Fruit fly (Drosophila melanogaster) whole organism, embryonic: ENCODE results near the gene lectin-37Db.

Experiments used
- Adf1 ChIP-seq: fragments of 200-800 bp; sonication (Bioruptor generic); IDR thresholded peaks from 2 replicates; pipeline ENCODE4 v1.3.6; 2022; ENCODE audit warnings: missing biosample characterization, missing genetic modification characterization
- Atf3 ChIP-seq: fragments of 200-800 bp; sonication (Bioruptor generic); optimal IDR thresholded peaks from 3 replicates; lab custom pipeline; 2016; ENCODE audit warnings: missing biosample characterization, missing genetic modification characterization
- Bgb ChIP-seq: fragments of 200-800 bp; sonication (Bioruptor generic); IDR thresholded peaks from 2 replicates; pipeline ENCODE4 v1.3.6; 2022; ENCODE audit warnings: missing biosample characterization, missing genetic modification characterization; ENCODE audit not compliant: partially characterized antibody
- CG10462 ChIP-seq: fragments of 200-800 bp; sonication (Bioruptor generic); optimal IDR thresholded peaks from 2 replicates; lab custom pipeline; 2016; ENCODE audit warnings: missing biosample characterization, missing genetic modification characterization
- CG14710 ChIP-seq: fragments of 200-800 bp; sonication (Bioruptor generic); optimal IDR thresholded peaks from 3 replicates; lab custom pipeline; 2019; ENCODE audit warnings: missing biosample characterization, mild to moderate bottlenecking, missing genetic modification characterization, moderate library complexity
- CG15514 ChIP-seq: fragments of 200-800 bp; sonication (Bioruptor generic); optimal IDR thresholded peaks from 3 replicates; lab custom pipeline; 2017; ENCODE audit warnings: missing biosample characterization, missing genetic modification characterization, mild to moderate bottlenecking, moderate library complexity, missing genetic modification reagents
- CG17328 ChIP-seq: fragments of 200-800 bp; sonication (Bioruptor generic); IDR thresholded peaks from 2 replicates; pipeline ENCODE4 v1.3.6; 2022; ENCODE audit warnings: missing biosample characterization, missing genetic modification characterization
- CG17359 ChIP-seq: fragments of 200-800 bp; sonication (Bioruptor generic); optimal IDR thresholded peaks from 3 replicates; lab custom pipeline; 2018; ENCODE audit warnings: missing biosample characterization, mild to moderate bottlenecking, missing genetic modification characterization, moderate library complexity
- CG18011 ChIP-seq: fragments of 200-800 bp; sonication (Bioruptor generic); optimal IDR thresholded peaks from 2 replicates; lab custom pipeline; 2017; ENCODE audit warnings: missing biosample characterization, missing genetic modification characterization, mild to moderate bottlenecking, moderate library complexity, missing genotype
- CG18262 ChIP-seq: fragments of 200-800 bp; optimal IDR thresholded peaks from 3 replicates; lab custom pipeline; 2019; ENCODE audit warnings: missing biosample characterization, mild to moderate bottlenecking, missing genetic modification characterization, moderate library complexity
- CG18764 ChIP-seq: fragments of 200-800 bp; sonication (Bioruptor generic); optimal IDR thresholded peaks from 3 replicates; lab custom pipeline; 2016; ENCODE audit warnings: missing biosample characterization, missing genetic modification characterization
- CG30020 ChIP-seq: fragments of 200-800 bp; optimal IDR thresholded peaks from 2 replicates; lab custom pipeline; 2019; ENCODE audit warnings: missing biosample characterization, mild to moderate bottlenecking, missing genetic modification characterization, moderate library complexity
- CG31224 ChIP-seq: fragments of 200-800 bp; sonication (Bioruptor generic); IDR thresholded peaks from 2 replicates; pipeline ENCODE4 v1.3.6; 2022; ENCODE audit warnings: missing biosample characterization, missing genetic modification characterization
- CG31388 ChIP-seq: fragments of 200-800 bp; sonication (Bioruptor generic); optimal IDR thresholded peaks from 2 replicates; lab custom pipeline; 2016; ENCODE audit warnings: missing biosample characterization, missing genetic modification characterization
- CG34422 ChIP-seq: fragments of 200-800 bp; sonication (Bioruptor generic); IDR thresholded peaks from 3 replicates; pipeline ENCODE4 v1.3.6; 2022; ENCODE audit warnings: missing biosample characterization, missing genetic modification characterization
- CG43689 ChIP-seq: fragments of 200-800 bp; sonication (Bioruptor generic); IDR thresholded peaks from 2 replicates; pipeline ENCODE4 v1.3.6; 2022; ENCODE audit warnings: missing biosample characterization, missing genetic modification characterization
- CG4424 ChIP-seq: fragments of 200-800 bp; sonication (Bioruptor generic); optimal IDR thresholded peaks from 3 replicates; lab custom pipeline; 2016; ENCODE audit warnings: missing biosample characterization, missing genetic modification characterization
- CG6654 ChIP-seq: fragments of 200-800 bp; sonication (Bioruptor generic); optimal IDR thresholded peaks from 2 replicates; lab custom pipeline; 2017; ENCODE audit warnings: missing biosample characterization, mild to moderate bottlenecking, missing genetic modification characterization
- CG7786 ChIP-seq: fragments of 200-800 bp; sonication (Bioruptor generic); optimal IDR thresholded peaks from 2 replicates; lab custom pipeline; 2016; ENCODE audit warnings: missing biosample characterization, missing genetic modification characterization
- CG7987 ChIP-seq: fragments of 200-800 bp; sonication (Bioruptor generic); optimal IDR thresholded peaks from 2 replicates; lab custom pipeline; 2018; ENCODE audit warnings: missing biosample characterization, mild to moderate bottlenecking, missing genetic modification characterization, moderate library complexity
- CG8089 ChIP-seq: fragments of 200-800 bp; sonication (Bioruptor generic); optimal IDR thresholded peaks from 3 replicates; lab custom pipeline; 2016; ENCODE audit warnings: missing biosample characterization, missing genetic modification characterization
- CG9817 ChIP-seq: fragments of 200-800 bp; sonication (Bioruptor generic); optimal IDR thresholded peaks from 2 replicates; lab custom pipeline; 2018; ENCODE audit warnings: missing biosample characterization, mild to moderate bottlenecking, missing genetic modification characterization, moderate library complexity
- CkIIα-i1 ChIP-seq: fragments of 200-800 bp; sonication (Bioruptor generic); IDR thresholded peaks from 2 replicates; pipeline ENCODE4 v1.3.6; 2022; ENCODE audit warnings: missing biosample characterization, missing genetic modification characterization
- D19A ChIP-seq: fragments of 200-800 bp; optimal IDR thresholded peaks from 3 replicates; lab custom pipeline; 2019; ENCODE audit warnings: missing biosample characterization, mild to moderate bottlenecking, missing genetic modification characterization, moderate library complexity
- Dbx ChIP-seq: fragments of 200-800 bp; sonication (Bioruptor generic); IDR thresholded peaks from 3 replicates; pipeline ENCODE4 v1.3.6; 2022; ENCODE audit warnings: missing biosample characterization, missing genetic modification characterization
- Eip74EF ChIP-seq, 2 experiments: fragments of 200-800 bp in 1 of 2; fragments of >200 bp in 1 of 2; sonication (Bioruptor generic) in 1 of 2; optimal IDR thresholded peaks; 2 replicates each; lab custom pipeline; 2017 to 2019; ENCODE audit warnings: missing biosample characterization in 2 of 2, missing genetic modification characterization in 2 of 2, mild to moderate bottlenecking in 1 of 2, moderate library complexity in 1 of 2
- HLHmδ ChIP-seq: fragments of 200-800 bp; sonication (Bioruptor generic); optimal IDR thresholded peaks from 2 replicates; lab custom pipeline; 2018; ENCODE audit warnings: missing biosample characterization, mild to moderate bottlenecking, missing genetic modification characterization, moderate library complexity
- Lhr ChIP-seq: fragments of 200-800 bp; sonication (Bioruptor generic); optimal IDR thresholded peaks from 3 replicates; lab custom pipeline; 2017; ENCODE audit warnings: mild to moderate bottlenecking, missing biosample characterization, missing genetic modification reagents, missing genetic modification characterization
- NK7.1 ChIP-seq: fragments of 200-800 bp; sonication (Bioruptor generic); optimal IDR thresholded peaks from 3 replicates; lab custom pipeline; 2016; ENCODE audit warnings: missing biosample characterization, missing genetic modification characterization
- NfI ChIP-seq: fragments of 200-800 bp; sonication (Bioruptor generic); optimal IDR thresholded peaks from 3 replicates; lab custom pipeline; 2018; ENCODE audit warnings: missing biosample characterization, mild to moderate bottlenecking, missing genetic modification characterization, moderate library complexity
- ara ChIP-seq: fragments of 200-800 bp; sonication (Bioruptor generic); IDR thresholded peaks from 2 replicates; pipeline ENCODE4 v1.3.6; 2022; ENCODE audit warnings: missing biosample characterization, missing genetic modification characterization
- bbx ChIP-seq: fragments of 200-800 bp; sonication (Bioruptor generic); IDR thresholded peaks from 2 replicates; pipeline ENCODE4 v1.3.6; 2022; ENCODE audit warnings: missing biosample characterization, missing genetic modification characterization; ENCODE audit not compliant: partially characterized antibody
- crol ChIP-seq: fragments of 200-800 bp; sonication (Bioruptor generic); IDR thresholded peaks from 2 replicates; pipeline ENCODE4 v1.3.6; 2022; ENCODE audit warnings: missing biosample characterization, missing genetic modification characterization
- crp ChIP-seq, 2 experiments: fragments of 200-800 bp; sonication (Bioruptor generic); optimal IDR thresholded peaks; 2 replicates in 1 of 2; 3 replicates in 1 of 2; lab custom pipeline; 2017; ENCODE audit warnings: missing biosample characterization in 2 of 2, missing genetic modification characterization in 2 of 2, mild to moderate bottlenecking in 1 of 2, moderate library complexity in 1 of 2
- dimm ChIP-seq: fragments of 200-800 bp; sonication (Bioruptor generic); IDR thresholded peaks from 2 replicates; pipeline ENCODE4 v1.3.6; 2022; ENCODE audit warnings: missing biosample characterization, missing genetic modification characterization
- disco-r ChIP-seq: fragments of 200-800 bp; sonication (Bioruptor generic); optimal IDR thresholded peaks from 2 replicates; lab custom pipeline; 2016; ENCODE audit warnings: missing biosample characterization, missing genetic modification characterization
- ftz-f1 ChIP-seq: fragments of 200-800 bp; sonication (Bioruptor generic); optimal IDR thresholded peaks from 2 replicates; lab custom pipeline; 2016; ENCODE audit warnings: missing biosample characterization, missing genetic modification characterization
- gcm2 ChIP-seq: fragments of 200-800 bp; sonication (Bioruptor generic); optimal IDR thresholded peaks from 2 replicates; lab custom pipeline; 2016; ENCODE audit warnings: missing biosample characterization, missing genetic modification characterization
- her ChIP-seq: fragments of 200-800 bp; sonication (Bioruptor generic); optimal IDR thresholded peaks from 2 replicates; lab custom pipeline; 2016; ENCODE audit warnings: missing biosample characterization, missing genetic modification characterization
- hth ChIP-seq: fragments of >200 bp; optimal IDR thresholded peaks from 2 replicates; lab custom pipeline; 2017; ENCODE audit warnings: inconsistent platforms
- ken ChIP-seq: fragments of 200-800 bp; sonication (Bioruptor generic); IDR thresholded peaks from 3 replicates; pipeline ENCODE4 v1.3.6; 2022; ENCODE audit warnings: missing biosample characterization, missing genetic modification characterization
- lbe ChIP-seq: fragments of 200-800 bp; sonication (Bioruptor generic); optimal IDR thresholded peaks from 2 replicates; lab custom pipeline; 2016; ENCODE audit warnings: missing biosample characterization, mild to moderate bottlenecking, missing genetic modification characterization
- lov ChIP-seq, 2 experiments: fragments of 200-800 bp in 1 of 2; fragments of >200 bp in 1 of 2; sonication (Bioruptor generic) in 1 of 2; IDR thresholded peaks in 1 of 2; optimal IDR thresholded peaks in 1 of 2; 2 replicates in 1 of 2; 3 replicates in 1 of 2; pipeline versions ENCODE4 v1.3.6 to Lab custom; 2017 to 2022; ENCODE audit warnings: missing biosample characterization in 1 of 2, missing genetic modification characterization in 1 of 2
- mam ChIP-seq: fragments of 200-800 bp; sonication (Bioruptor generic); optimal IDR thresholded peaks from 3 replicates; lab custom pipeline; 2016; ENCODE audit warnings: missing biosample characterization, missing genetic modification characterization
- mirr ChIP-seq: fragments of 200-800 bp; sonication (Bioruptor generic); optimal IDR thresholded peaks from 3 replicates; lab custom pipeline; 2018; ENCODE audit warnings: missing biosample characterization, mild to moderate bottlenecking, missing genetic modification characterization
- nerfin-2 ChIP-seq: fragments of 200-800 bp; sonication (Bioruptor generic); IDR thresholded peaks from 2 replicates; pipeline ENCODE4 v1.3.6; 2022; ENCODE audit warnings: missing biosample characterization, missing genetic modification characterization; ENCODE audit not compliant: partially characterized antibody
- schlank ChIP-seq: fragments of 200-800 bp; sonication (Bioruptor generic); optimal IDR thresholded peaks from 2 replicates; lab custom pipeline; 2018; ENCODE audit warnings: missing biosample characterization, mild to moderate bottlenecking, missing genetic modification characterization
- sens-2 ChIP-seq: fragments of 200-800 bp; sonication (Bioruptor generic); IDR thresholded peaks from 2 replicates; pipeline ENCODE4 v1.3.6; 2022; ENCODE audit warnings: missing biosample characterization, missing genetic modification characterization
- sug ChIP-seq: fragments of 200-800 bp; optimal IDR thresholded peaks from 2 replicates; lab custom pipeline; 2019; ENCODE audit warnings: missing biosample characterization, mild to moderate bottlenecking, missing genetic modification characterization, moderate library complexity
- toy ChIP-seq: fragments of 200-800 bp; sonication (Bioruptor generic); IDR thresholded peaks from 2 replicates; pipeline ENCODE4 v1.3.6; 2022; ENCODE audit warnings: missing biosample characterization, missing genetic modification characterization
- trem ChIP-seq: fragments of 200-800 bp; optimal IDR thresholded peaks from 3 replicates; lab custom pipeline; 2019; ENCODE audit warnings: missing biosample characterization, mild to moderate bottlenecking, missing genetic modification characterization, moderate library complexity

Gene lectin-37Db

dm6 chr2L:19373809-19374208, 45.1 kb upstream of the lectin-37Db start (continued):
- TF ChIP-seq CG31224, result no peak
- peak in 1 of 2 experiments; percentile 1 for TF ChIP-seq Eip74EF (GFP tag; optimal IDR thresholded peaks at IDR 0.05; lab: Kevin White, UChicago)
- TF ChIP-seq NK7.1, result no peak
- TF ChIP-seq CG6654 (GFP tag; lab: Kevin White, UChicago), result no peak
- TF ChIP-seq Atf3 (GFP tag; lab: Kevin White, UChicago), result no peak
- peak; percentile 35 for TF ChIP-seq D19A (tag; lab: Kevin White, UChicago)
- no peak for TF ChIP-seq HLHmδ (GFP tag; lab: Kevin White, UChicago)
- TF ChIP-seq ken (GFP tag; lab: Robert Waterston, UW), result no peak
- no peak for TF ChIP-seq lbe (GFP tag; lab: Kevin White, UChicago)
- no peak for TF ChIP-seq CG7786
- TF ChIP-seq Adf1 (GFP tag; lab: Robert Waterston, UW), result no peak
- no peak for TF ChIP-seq Dbx
- TF ChIP-seq CG18764 (GFP tag; lab: Kevin White, UChicago), result no peak
- TF ChIP-seq dimm (GFP tag; lab: Robert Waterston, UW), result no peak
- no peak for TF ChIP-seq sug
- TF ChIP-seq ftz-f1 (GFP tag; lab: Kevin White, UChicago), result no peak
- no peak for TF ChIP-seq crol (GFP tag; lab: Robert Waterston, UW)
- peak; percentile 32 for TF ChIP-seq CG17359 (tag; lab: Kevin White, UChicago)
- no peak for TF ChIP-seq CkIIα-i1 (GFP tag; lab: Robert Waterston, UW)
- no peak for TF ChIP-seq bbx (GFP tag; lab: Robert Waterston, UW)
- no peak for TF ChIP-seq nerfin-2 (GFP tag; lab: Robert Waterston, UW)
- no peak for TF ChIP-seq hth (lab: Kevin White, UChicago)
- no peak for TF ChIP-seq CG43689 (GFP tag; lab: Robert Waterston, UW)
- TF ChIP-seq toy (GFP tag; lab: Robert Waterston, UW), result no peak
- TF ChIP-seq CG17328 (GFP tag; lab: Robert Waterston, UW), result no peak
- TF ChIP-seq her (GFP tag; lab: Kevin White, UChicago), result no peak
- TF ChIP-seq CG18011 (GFP tag; lab: Kevin White, UChicago), result no peak
- no peak for TF ChIP-seq gcm2 (GFP tag; lab: Kevin White, UChicago)
- TF ChIP-seq ara, result no peak
- no peak for TF ChIP-seq mam (GFP tag; lab: Kevin White, UChicago)
- no peak for TF ChIP-seq Bgb
- TF ChIP-seq schlank (tag; lab: Kevin White, UChicago), result no peak
- no peak for TF ChIP-seq CG30020 (tag; lab: Kevin White, UChicago)
- no peak for TF ChIP-seq mirr (GFP tag; lab: Kevin White, UChicago)
- TF ChIP-seq CG10462 (GFP tag; lab: Kevin White, UChicago), result no peak
- no peak for TF ChIP-seq CG7987 (GFP tag; lab: Kevin White, UChicago)
- TF ChIP-seq Lhr (GFP tag; lab: Kevin White, UChicago), result no peak
- TF ChIP-seq CG15514 (GFP tag; lab: Kevin White, UChicago), result no peak
- TF ChIP-seq NfI (GFP tag; lab: Kevin White, UChicago), result no peak
- TF ChIP-seq CG14710, result peak; percentile 51
- no peak for TF ChIP-seq CG8089 (GFP tag; lab: Kevin White, UChicago)
- TF ChIP-seq trem, result peak; percentile 38
- no peak for TF ChIP-seq CG34422 (GFP tag; lab: Robert Waterston, UW)
- TF ChIP-seq lov (optimal IDR thresholded peaks at IDR 0.05; lab: Kevin White, UChicago), result no peak
- TF ChIP-seq lov (GFP tag; IDR thresholded peaks at IDR 0.05; lab: Robert Waterston, UW), result no peak
- no peak for TF ChIP-seq disco-r (GFP tag; lab: Kevin White, UChicago)
- TF ChIP-seq CG9817 (tag; lab: Kevin White, UChicago), result no peak
- peak; percentile 63 for TF ChIP-seq CG18262 (tag; lab: Kevin White, UChicago)
- no peak for TF ChIP-seq sens-2 (GFP tag; lab: Robert Waterston, UW)
- no peak for TF ChIP-seq crp (GFP tag; optimal IDR thresholded peaks at IDR 0.05; lab: Kevin White, UChicago)
- TF ChIP-seq CG31388 (GFP tag; lab: Kevin White, UChicago), result no peak
- peak; percentile 27 for TF ChIP-seq CG4424 (GFP tag; lab: Kevin White, UChicago)
